Fruit fly (Drosophila melanogaster) whole organism, wandering third instar larva: Measurements from ENCODE around the gene CG18662.

ENCODE experiments used
- CG32264 ChIP-seq: fragments of 200-800 bp; sonication (Bioruptor generic); optimal IDR thresholded peaks from 2 replicates; lab custom pipeline; 2016; ENCODE audit warnings: missing biosample characterization, missing genetic modification characterization
- Dif ChIP-seq: fragments of 200-275, 200-300 bp; sonication (Bioruptor generic); optimal IDR thresholded peaks from 2 replicates; lab custom pipeline; 2018; ENCODE audit warnings: missing biosample characterization, missing genetic modification characterization; ENCODE audit not compliant: partially characterized antibody
- Mio ChIP-seq: sonication (Bioruptor generic); optimal IDR thresholded peaks from 2 replicates; lab custom pipeline; 2016; ENCODE audit warnings: missing biosample characterization, missing genetic modification characterization
- Myc ChIP-seq: fragments of >200 bp; optimal IDR thresholded peaks from 2 replicates; lab custom pipeline; 2017
- OdsH ChIP-seq: fragments of 200-800 bp; sonication (Bioruptor generic); optimal IDR thresholded peaks from 2 replicates; lab custom pipeline; 2016; ENCODE audit warnings: missing biosample characterization, mild to moderate bottlenecking, missing genetic modification characterization
- brk ChIP-seq: fragments of 200-800 bp; sonication (Bioruptor generic); optimal IDR thresholded peaks from 2 replicates; lab custom pipeline; 2016; ENCODE audit warnings: missing biosample characterization, mild to moderate bottlenecking, missing genetic modification characterization
- dl ChIP-seq, 2 experiments: fragments of 175-275, 200-275 bp in 1 of 2; fragments of 200-275 bp in 1 of 2; sonication (Bioruptor generic); optimal IDR thresholded peaks; lab custom pipeline; 2018; ENCODE audit warnings: mild to moderate bottlenecking in 2 of 2, missing biosample characterization in 2 of 2, missing genetic modification characterization in 2 of 2, moderate library complexity in 2 of 2; ENCODE audit not compliant: partially characterized antibody in 2 of 2, insufficient read depth in 1 of 2
- dmrt93B ChIP-seq: fragments of 200-800 bp; sonication (Bioruptor generic); optimal IDR thresholded peaks from 2 replicates; lab custom pipeline; 2018; ENCODE audit warnings: missing biosample characterization, mild to moderate bottlenecking, missing genetic modification characterization
- ey ChIP-seq: fragments of 200-800 bp; sonication (Bioruptor generic); optimal IDR thresholded peaks from 2 replicates; lab custom pipeline; 2016; ENCODE audit warnings: missing biosample characterization, missing genetic modification characterization
- foxo ChIP-seq, 2 experiments: fragments of 200-800 bp; sonication (Bioruptor generic); optimal IDR thresholded peaks; 2 replicates in 1 of 2; 3 replicates in 1 of 2; lab custom pipeline; 2016 to 2017; ENCODE audit warnings: missing biosample characterization in 2 of 2, missing genetic modification characterization in 2 of 2
- sv ChIP-seq: fragments of 200-800 bp; sonication (Bioruptor generic); optimal IDR thresholded peaks from 3 replicates; lab custom pipeline; 2016; ENCODE audit warnings: missing biosample characterization, missing genetic modification characterization

Gene CG18662

dm6 chr2L:9019438-9019837, 39.0 kb downstream of the CG18662 start:
- no peak for TF ChIP-seq dmrt93B (GFP tag; lab: Kevin White, UChicago)
- TF ChIP-seq CG32264 (GFP tag; lab: Kevin White, UChicago), result no peak
- no peak for TF ChIP-seq Myc (lab: Kevin White, UChicago)

dm6 chr2L:9026157-9026556, 45.7 kb downstream of the CG18662 start:
- TF ChIP-seq brk (GFP tag; lab: Kevin White, UChicago), result no peak
- no peak for TF ChIP-seq sv (GFP tag; lab: Kevin White, UChicago)
- TF ChIP-seq dl (GFP tag; optimal IDR thresholded peaks at IDR 0.05; lab: Kevin White, UChicago; ENCODE audit: insufficient read depth in 1 of 2, partially characterized antibody in 2 of 2), result no peak
- no peak for TF ChIP-seq foxo (GFP tag; optimal IDR thresholded peaks at IDR 0.05; lab: Kevin White, UChicago)
- TF ChIP-seq Mio (GFP tag; lab: Kevin White, UChicago), result no peak
- no peak for TF ChIP-seq CG32264 (GFP tag; lab: Kevin White, UChicago)
- TF ChIP-seq OdsH, result no peak
- no peak for TF ChIP-seq ey (GFP tag; lab: Kevin White, UChicago)
- no peak for TF ChIP-seq Dif (GFP tag; lab: Kevin White, UChicago)
